Worm (Caenorhabditis elegans): ENCODE measurements around the gene mix-1.

DNA sequence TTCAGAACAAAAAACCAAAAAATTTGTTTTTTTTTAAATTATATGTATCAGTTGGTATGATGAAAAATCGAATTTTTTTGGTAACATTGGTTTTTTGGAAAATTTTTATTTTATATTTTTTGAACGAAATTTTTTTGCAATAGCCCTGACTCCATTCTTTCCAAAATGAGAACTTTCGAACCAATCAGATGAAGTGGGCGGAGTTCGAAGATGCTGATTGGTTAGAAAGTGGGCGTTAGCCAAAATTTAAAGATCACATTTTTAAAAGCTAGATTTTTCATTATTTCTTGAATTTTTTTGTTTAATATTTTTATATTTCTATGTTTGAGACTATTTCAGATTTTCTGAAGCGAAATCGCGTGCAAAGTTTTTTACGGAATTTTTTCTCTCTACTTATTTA is 37.3 kb downstream of the mix-1 start:
- TF ChIP-seq ama-1 (optimal IDR thresholded peaks at IDR 0.05) (no peak), ama-1 (GFP tag; optimal IDR thresholded peaks at IDR 0.05) (no peak), lin-54 (GFP tag; optimal IDR thresholded peaks at IDR 0.05) (no peak), F33H1.4 (GFP tag; IDR thresholded peaks at IDR 0.05) (no peak), ets-4 (GFP tag; optimal IDR thresholded peaks at IDR 0.05) (no peak), F52B5.7 (tag; optimal IDR thresholded peaks at IDR 0.05) (no peak), lsl-1 (GFP tag; optimal IDR thresholded peaks at IDR 0.05) (no peak), B0035.1 (tag; optimal IDR thresholded peaks at IDR 0.05) (no peak), F23B12.7 (tag; optimal IDR thresholded peaks at IDR 0.05; ENCODE audit: insufficient read depth) (no peak), die-1 (tag; optimal IDR thresholded peaks at IDR 0.05) (no peak), cebp-2 (GFP tag; IDR thresholded peaks at IDR 0.05) (no peak)

All from whole organism, young adult.